Fruit fly (Drosophila melanogaster) whole organism, embryonic: ENCODE measurements around the gene PlexA.

Experiments used
- Adf1 ChIP-seq: fragments of 200-800 bp; sonication (Bioruptor generic); IDR thresholded peaks from 2 replicates; pipeline ENCODE4 v1.3.6; 2022; ENCODE audit warnings: missing biosample characterization, missing genetic modification characterization
- Aef1 ChIP-seq: fragments of 200-800 bp; sonication (Bioruptor generic); IDR thresholded peaks from 3 replicates; pipeline ENCODE4 v1.3.6; 2022; ENCODE audit warnings: missing biosample characterization, missing genetic modification characterization
- CG11695 ChIP-seq: fragments of 200-800 bp; sonication (Bioruptor generic); IDR thresholded peaks from 3 replicates; pipeline ENCODE4 v1.3.6; 2022; ENCODE audit warnings: missing biosample characterization, missing genetic modification characterization
- CG11696 ChIP-seq: fragments of 200-800 bp; sonication (Bioruptor generic); IDR thresholded peaks from 2 replicates; pipeline ENCODE4 v1.3.6; 2022; ENCODE audit warnings: missing biosample characterization, missing genetic modification characterization
- CG11723 ChIP-seq: fragments of 200-800 bp; sonication (Bioruptor generic); optimal IDR thresholded peaks from 2 replicates; lab custom pipeline; 2017; ENCODE audit warnings: missing biosample characterization, mild to moderate bottlenecking, missing genetic modification characterization
- CG13123 ChIP-seq: fragments of 200-800 bp; sonication (Bioruptor generic); optimal IDR thresholded peaks from 2 replicates; lab custom pipeline; 2016; ENCODE audit warnings: missing biosample characterization, missing genetic modification characterization
- CG13624 ChIP-seq: fragments of 200-800 bp; sonication (Bioruptor generic); optimal IDR thresholded peaks from 2 replicates; lab custom pipeline; 2016; ENCODE audit warnings: missing biosample characterization, missing genetic modification characterization
- CG13894 ChIP-seq: fragments of 200-800 bp; sonication (Bioruptor generic); optimal IDR thresholded peaks from 3 replicates; lab custom pipeline; 2018; ENCODE audit warnings: missing biosample characterization, mild to moderate bottlenecking, missing genetic modification characterization, moderate library complexity
- CG15479 ChIP-seq: fragments of 200-800 bp; sonication (Bioruptor generic); optimal IDR thresholded peaks from 3 replicates; lab custom pipeline; 2019; ENCODE audit warnings: missing biosample characterization, mild to moderate bottlenecking, missing genetic modification characterization, moderate library complexity
- CG2129 ChIP-seq: fragments of 200-800 bp; sonication (Bioruptor generic); IDR thresholded peaks from 2 replicates; pipeline ENCODE4 v1.3.6; 2022; ENCODE audit warnings: missing biosample characterization, missing genetic modification characterization; ENCODE audit not compliant: partially characterized antibody
- CG31388 ChIP-seq: fragments of 200-800 bp; sonication (Bioruptor generic); optimal IDR thresholded peaks from 2 replicates; lab custom pipeline; 2016; ENCODE audit warnings: missing biosample characterization, missing genetic modification characterization
- CG34224 ChIP-seq: fragments of 200-800 bp; sonication (Bioruptor generic); IDR thresholded peaks from 3 replicates; pipeline ENCODE4 v1.3.6; 2022; ENCODE audit warnings: missing biosample characterization, missing genetic modification characterization; ENCODE audit not compliant: partially characterized antibody
- CG6254 ChIP-seq: fragments of 200-800 bp; sonication (Bioruptor generic); optimal IDR thresholded peaks from 3 replicates; lab custom pipeline; 2017; ENCODE audit warnings: mild to moderate bottlenecking, missing biosample characterization, missing genetic modification reagents, missing genetic modification characterization
- CG6689 ChIP-seq: fragments of 200-800 bp; sonication (Bioruptor generic); IDR thresholded peaks from 2 replicates; pipeline ENCODE4 v1.3.6; 2022; ENCODE audit warnings: missing biosample characterization, missing genetic modification characterization
- CG6791 ChIP-seq: fragments of 200-800 bp; sonication (Bioruptor generic); IDR thresholded peaks from 3 replicates; pipeline ENCODE4 v1.3.6; 2022; ENCODE audit warnings: missing biosample characterization, missing genetic modification characterization; ENCODE audit not compliant: partially characterized antibody
- CG8290 ChIP-seq, 3 experiments: fragments of 200-800 bp; sonication (Bioruptor generic); optimal IDR thresholded peaks; 2 replicates each; lab custom pipeline; 2016 to 2019; ENCODE audit warnings: missing biosample characterization in 3 of 3, missing genetic modification characterization in 3 of 3, mild to moderate bottlenecking in 2 of 3, moderate library complexity in 1 of 3
- CG8765 ChIP-seq: fragments of 200-800 bp; sonication (Bioruptor generic); IDR thresholded peaks from 2 replicates; pipeline ENCODE4 v1.3.6; 2022; ENCODE audit warnings: missing biosample characterization, missing genetic modification characterization
- Elba2 ChIP-seq: fragments of 200-800 bp; sonication (Bioruptor generic); optimal IDR thresholded peaks from 3 replicates; lab custom pipeline; 2016; ENCODE audit warnings: missing biosample characterization, missing genetic modification characterization
- Ets65A ChIP-seq: fragments of 200-800 bp; sonication (Bioruptor generic); peaks from one replicate; lab custom pipeline; 2016; ENCODE audit warnings: missing biosample characterization, missing genetic modification characterization
- HLHmδ ChIP-seq: fragments of 200-800 bp; sonication (Bioruptor generic); optimal IDR thresholded peaks from 2 replicates; lab custom pipeline; 2018; ENCODE audit warnings: missing biosample characterization, mild to moderate bottlenecking, missing genetic modification characterization, moderate library complexity
- HmgD ChIP-seq: fragments of 200-800 bp; sonication (Bioruptor generic); optimal IDR thresholded peaks from 3 replicates; lab custom pipeline; 2016; ENCODE audit warnings: missing biosample characterization, missing genetic modification characterization
- Jarid2 ChIP-seq: fragments of 200-800 bp; sonication (Bioruptor generic); optimal IDR thresholded peaks from 3 replicates; lab custom pipeline; 2017; ENCODE audit warnings: mild to moderate bottlenecking, missing biosample characterization, missing genetic modification reagents, missing genetic modification characterization
- Nf-YA ChIP-seq: fragments of 200-800 bp; sonication (Bioruptor generic); IDR thresholded peaks from 2 replicates; pipeline ENCODE4 v1.3.6; 2022; ENCODE audit warnings: missing biosample characterization, missing genetic modification characterization
- Nf-YB ChIP-seq: fragments of 200-800 bp; sonication (Bioruptor generic); optimal IDR thresholded peaks from 3 replicates; lab custom pipeline; 2019; ENCODE audit warnings: missing biosample characterization, mild to moderate bottlenecking, missing genetic modification characterization, moderate library complexity
- Nf-YC ChIP-seq: fragments of 200-800 bp; optimal IDR thresholded peaks from 3 replicates; lab custom pipeline; 2019; ENCODE audit warnings: missing biosample characterization, mild to moderate bottlenecking, missing genetic modification characterization, moderate library complexity
- Scr ChIP-seq: fragments of 200-800 bp; sonication (Bioruptor generic); IDR thresholded peaks from 2 replicates; pipeline ENCODE4 v1.3.6; 2022; ENCODE audit warnings: missing biosample characterization, missing genetic modification characterization; ENCODE audit not compliant: partially characterized antibody
- chif ChIP-seq, 2 experiments: fragments of 200-800 bp; sonication (Bioruptor generic); optimal IDR thresholded peaks; 3 replicates each; lab custom pipeline; 2016; ENCODE audit warnings: missing biosample characterization in 2 of 2, missing genetic modification characterization in 2 of 2
- chm ChIP-seq: fragments of 200-800 bp; sonication (Bioruptor generic); IDR thresholded peaks from 2 replicates; pipeline ENCODE4 v1.3.6; 2022; ENCODE audit warnings: missing biosample characterization, missing genetic modification characterization
- dimm ChIP-seq: fragments of 200-800 bp; sonication (Bioruptor generic); IDR thresholded peaks from 2 replicates; pipeline ENCODE4 v1.3.6; 2022; ENCODE audit warnings: missing biosample characterization, missing genetic modification characterization
- eve ChIP-seq, 2 experiments: fragments of >200 bp; optimal IDR thresholded peaks; 2 replicates each; lab custom pipeline; 2017; ENCODE audit warnings: missing biosample characterization in 2 of 2, missing genetic modification characterization in 2 of 2
- fd102C ChIP-seq: fragments of 200-800 bp; sonication (Bioruptor generic); optimal IDR thresholded peaks from 2 replicates; lab custom pipeline; 2018; ENCODE audit warnings: missing biosample characterization, mild to moderate bottlenecking, missing genetic modification characterization, moderate library complexity
- ftz-f1 ChIP-seq: fragments of 200-800 bp; sonication (Bioruptor generic); optimal IDR thresholded peaks from 2 replicates; lab custom pipeline; 2016; ENCODE audit warnings: missing biosample characterization, missing genetic modification characterization
- gsb-n ChIP-seq: fragments of 200-800 bp; sonication (Bioruptor generic); optimal IDR thresholded peaks from 3 replicates; lab custom pipeline; 2018; ENCODE audit warnings: missing biosample characterization, mild to moderate bottlenecking, missing genetic modification characterization
- hb ChIP-seq: fragments of 200-800 bp; sonication (Bioruptor generic); IDR thresholded peaks from 3 replicates; pipeline ENCODE4 v1.3.6; 2022; ENCODE audit warnings: missing biosample characterization, missing genetic modification characterization; ENCODE audit not compliant: partially characterized antibody
- ken ChIP-seq: fragments of 200-800 bp; sonication (Bioruptor generic); IDR thresholded peaks from 3 replicates; pipeline ENCODE4 v1.3.6; 2022; ENCODE audit warnings: missing biosample characterization, missing genetic modification characterization
- pho ChIP-seq: fragments of 200-800 bp; sonication (Bioruptor generic); optimal IDR thresholded peaks from 2 replicates; lab custom pipeline; 2016; ENCODE audit warnings: missing biosample characterization, missing genetic modification characterization
- run ChIP-seq: fragments of 200-800 bp; sonication (Bioruptor generic); optimal IDR thresholded peaks from 3 replicates; lab custom pipeline; 2018; ENCODE audit warnings: missing biosample characterization, mild to moderate bottlenecking, missing genetic modification characterization
- salm ChIP-seq: fragments of 200-800 bp; sonication (Bioruptor generic); optimal IDR thresholded peaks from 2 replicates; lab custom pipeline; 2018; ENCODE audit warnings: missing biosample characterization, mild to moderate bottlenecking, missing genetic modification characterization
- sens ChIP-seq: fragments of 200-800 bp; sonication (Bioruptor generic); peaks from one replicate; lab custom pipeline; 2016; ENCODE audit warnings: missing biosample characterization, missing genetic modification characterization
- shn ChIP-seq: fragments of 200-800 bp; sonication (Bioruptor generic); optimal IDR thresholded peaks from 3 replicates; lab custom pipeline; 2016; ENCODE audit warnings: missing biosample characterization, missing genetic modification characterization
- stc ChIP-seq: fragments of 200-800 bp; sonication (Bioruptor generic); IDR thresholded peaks from 2 replicates; pipeline ENCODE4 v1.3.6; 2022; ENCODE audit warnings: missing biosample characterization, missing genetic modification characterization
- zen ChIP-seq: fragments of 200-800 bp; sonication (Bioruptor generic); optimal IDR thresholded peaks from 3 replicates; lab custom pipeline; 2018; ENCODE audit warnings: missing biosample characterization, mild to moderate bottlenecking, missing genetic modification characterization, moderate library complexity
- zf30C ChIP-seq: fragments of 200-800 bp; sonication (Bioruptor generic); optimal IDR thresholded peaks from 3 replicates; lab custom pipeline; 2018; ENCODE audit warnings: missing biosample characterization, mild to moderate bottlenecking, missing genetic modification characterization

The PlexA gene

DNA sequence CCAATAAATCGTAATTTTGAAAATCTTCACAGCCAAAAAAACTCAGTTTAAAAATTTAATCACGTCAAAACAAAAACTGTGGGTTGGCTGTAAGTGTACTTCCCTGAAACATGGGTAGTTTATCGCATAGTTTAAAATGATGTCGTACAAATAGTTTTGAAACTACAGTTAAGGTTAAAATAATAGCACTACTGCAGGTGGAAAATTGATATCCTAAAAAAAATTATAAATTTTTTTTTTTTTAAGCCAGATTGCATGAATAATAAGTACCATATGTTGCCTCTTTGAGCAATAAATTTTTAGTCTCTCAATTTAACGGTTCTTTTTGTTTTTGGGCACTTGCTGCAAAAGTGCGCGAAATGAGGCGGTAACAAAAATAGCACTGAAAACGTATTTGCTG lies 1.8 kb downstream of the PlexA start (continued):
- no peak for TF ChIP-seq CG2129 (GFP tag; lab: Robert Waterston, UW)
- TF ChIP-seq ken (GFP tag; lab: Robert Waterston, UW), result no peak
- peak; percentile 70 for TF ChIP-seq CG11696 (GFP tag; lab: Robert Waterston, UW)
- TF ChIP-seq Ets65A (GFP tag; lab: Kevin White, UChicago), result peak; percentile 62
- 0 out of 3 replicates have a peak, but pooled peaks have one; percentile 24 for TF ChIP-seq CG11695 (GFP tag; lab: Robert Waterston, UW)
- TF ChIP-seq CG6689 (GFP tag; lab: Robert Waterston, UW), result no peak
- TF ChIP-seq HLHmδ, result no peak
- no peak for TF ChIP-seq CG13123 (GFP tag; lab: Kevin White, UChicago)
- TF ChIP-seq sens (GFP tag; lab: Kevin White, UChicago), result peak; percentile 44

DNA sequence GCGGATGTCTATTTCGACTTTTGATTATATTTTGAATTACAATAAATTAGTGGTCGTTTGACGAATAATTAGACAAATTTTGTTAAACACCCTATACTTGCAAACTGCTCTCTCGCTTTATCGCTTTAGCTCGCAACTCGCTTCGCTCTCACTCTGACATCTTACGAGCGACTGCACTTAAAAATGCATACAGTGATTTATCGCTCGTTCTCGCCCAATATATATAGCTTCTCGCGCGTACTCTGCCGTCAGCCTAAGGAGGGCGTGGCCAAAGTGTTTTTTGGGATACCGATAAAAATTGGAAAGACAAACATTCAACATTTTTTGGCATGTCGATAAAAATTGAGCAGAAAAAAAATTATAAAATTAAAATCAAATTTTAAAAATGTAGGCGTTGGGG lies 18.5 kb downstream of the PlexA start:
- TF ChIP-seq CG8765 (GFP tag; lab: Robert Waterston, UW), result no peak
- TF ChIP-seq CG11723 (GFP tag; lab: Kevin White, UChicago), result peak; percentile 55
- no peak for TF ChIP-seq dimm (GFP tag; lab: Robert Waterston, UW)
- TF ChIP-seq CG6254 (GFP tag; lab: Kevin White, UChicago), result peak; percentile 63

DNA sequence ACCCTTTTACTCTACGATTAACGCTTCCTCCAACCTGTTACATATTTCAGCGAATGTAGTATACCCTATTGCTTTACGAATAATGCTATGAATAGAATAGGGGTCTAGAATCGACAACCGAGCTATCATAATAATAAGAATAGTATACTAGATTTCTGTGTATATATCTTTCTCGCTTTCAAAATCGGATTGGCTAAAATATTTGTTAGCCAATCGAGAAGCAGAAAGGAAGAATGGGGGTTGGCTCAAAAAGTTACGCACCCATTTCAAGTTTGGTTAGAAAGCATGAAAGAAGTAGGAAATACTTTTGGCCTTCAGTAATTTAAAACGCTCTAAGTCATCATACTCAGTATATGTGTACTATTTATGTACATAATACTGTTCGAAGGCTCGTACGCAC lies 30.9 kb downstream of the PlexA start:
- peak; percentile 93 for TF ChIP-seq Nf-YC (tag; lab: Kevin White, UChicago)
- TF ChIP-seq salm (tag; lab: Kevin White, UChicago), result no peak
- peak; percentile 91 for TF ChIP-seq Nf-YB
- peak; percentile 47 for TF ChIP-seq CG13894 (tag; lab: Kevin White, UChicago)

DNA sequence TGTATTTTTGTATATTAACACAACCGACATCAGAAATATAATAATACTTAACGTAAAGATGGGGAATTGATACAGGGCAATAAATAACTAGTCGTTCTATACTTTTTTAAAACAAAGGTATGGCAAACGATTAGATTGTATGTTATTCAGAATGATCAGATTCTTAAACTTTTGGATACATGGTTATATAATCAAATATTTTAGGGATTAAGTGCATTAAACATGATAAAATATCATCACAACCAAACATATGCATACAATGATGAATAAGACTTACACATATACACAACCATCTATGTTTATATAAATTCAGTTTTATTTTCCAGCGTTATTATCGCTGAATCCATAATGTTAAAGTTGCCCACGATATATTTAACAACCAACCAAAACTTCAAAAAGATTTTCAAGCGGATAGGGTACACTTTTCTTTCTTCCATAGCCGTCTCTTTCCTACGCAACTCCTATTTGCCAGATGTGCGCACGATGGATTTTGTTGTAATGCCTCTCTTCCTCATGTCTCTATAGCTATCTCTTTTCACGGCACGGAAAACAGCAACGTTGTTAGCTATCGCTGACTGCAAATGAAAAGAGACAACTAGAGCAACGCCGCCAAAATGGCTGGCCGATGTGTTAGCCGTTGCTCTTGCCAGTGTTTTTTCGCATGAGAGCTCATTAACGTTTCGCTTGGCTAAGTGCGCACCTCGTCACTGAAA lies 37.7 kb downstream of the PlexA start, which contains the start of gene toy:
TSS of gene toy (plus strand) at position 668 of the 713 bp plus-strand sequence.
- TF ChIP-seq run (tag; lab: Kevin White, UChicago) (no peak), gsb-n (tag; lab: Kevin White, UChicago) (no peak), CG34224 (GFP tag; lab: Robert Waterston, UW) (0 out of 3 replicates have a peak, but pooled peaks have one; percentile 25), CG15479 (peak; percentile 8), eve (GFP tag; optimal IDR thresholded peaks at IDR 0.05; lab: Kevin White, UChicago) (peak in 1 of 2 experiments; percentile 0), zf30C (peak; percentile 19), shn (GFP tag; lab: Kevin White, UChicago) (no peak), fd102C (GFP tag; lab: Kevin White, UChicago) (no peak), stc (no peak), CG31388 (GFP tag; lab: Kevin White, UChicago) (no peak), Adf1 (peak; percentile 53), Nf-YA (peak; percentile 100), zen (tag; lab: Kevin White, UChicago) (peak; percentile 92), ftz-f1 (GFP tag; lab: Kevin White, UChicago) (no peak), CG6791 (no peak), chif (GFP tag; optimal IDR thresholded peaks at IDR 0.05; lab: Kevin White, UChicago) (peak in 1 of 2 experiments; percentile 44), HmgD (peak; percentile 80), Nf-YB (peak; percentile 100), CG2129 (GFP tag; lab: Robert Waterston, UW) (no peak), Elba2 (GFP tag; lab: Kevin White, UChicago) (peak; percentile 24), Jarid2 (GFP tag; lab: Kevin White, UChicago) (peak; percentile 91), pho (GFP tag; lab: Kevin White, UChicago) (no peak), Aef1 (GFP tag; lab: Robert Waterston, UW) (peak; percentile 79), Scr (peak; percentile 50), CG13624 (GFP tag; lab: Kevin White, UChicago) (peak; percentile 3), CG13894 (tag; lab: Kevin White, UChicago) (peak; percentile 70), CG8290 (GFP tag; optimal IDR thresholded peaks at IDR 0.05; lab: Kevin White, UChicago) (peak; percentile 54), CG8290 (tag; optimal IDR thresholded peaks at IDR 0.05; lab: Kevin White, UChicago) (peak; percentile 39 to 89), chm (GFP tag; lab: Robert Waterston, UW) (no peak), hb (GFP tag; lab: Robert Waterston, UW) (0 out of 3 replicates have a peak, but pooled peaks have one; percentile 34)
